Worm (Caenorhabditis elegans) whole organism, L4 larva: ENCODE measurements around the gene cal-4.
A peak's percentile ranks its signal among the peaks of the same experiment; 100 is the strongest.

Source experiments
- D1046.2 ChIP-seq: fragments of 200-800 bp; sonication (Bioruptor generic); IDR thresholded peaks from 2 replicates; pipeline ENCODE4 v1.3.6; 2022; ENCODE audit warnings: missing genetic modification characterization, missing compliant biosample characterization
- F49E8.2 ChIP-seq: sonication (generic microtip); optimal IDR thresholded peaks from 2 replicates; lab custom pipeline; 2016; ENCODE audit warnings: missing compliant biosample characterization, mild to moderate bottlenecking, missing genetic modification characterization, borderline replicate concordance
- T20F7.1 ChIP-seq: fragments of 200-800 bp; sonication (Bioruptor generic); optimal IDR thresholded peaks from 2 replicates; lab custom pipeline; 2018; ENCODE audit warnings: mild to moderate bottlenecking, missing genetic modification characterization, missing compliant biosample characterization
- T26A8.4 ChIP-seq: fragments of 200-800 bp; sonication (Bioruptor generic); IDR thresholded peaks from 2 replicates; pipeline ENCODE4 v1.3.6; 2022; ENCODE audit warnings: missing genetic modification characterization, missing compliant biosample characterization
- Y5F2A.4 ChIP-seq: fragments of 200-800 bp; sonication (Bioruptor generic); optimal IDR thresholded peaks from 2 replicates; lab custom pipeline; 2018; ENCODE audit warnings: mild to moderate bottlenecking, missing genetic modification characterization, missing compliant biosample characterization
- ZK337.2 ChIP-seq: fragments of 200-800 bp; sonication (Bioruptor generic); IDR thresholded peaks from 2 replicates; pipeline ENCODE4 v1.3.6; 2022; ENCODE audit warnings: missing genetic modification reagents, missing genetic modification characterization, missing compliant biosample characterization
- ZK546.5 ChIP-seq, 2 experiments: sonication (generic microtip); optimal IDR thresholded peaks; 2 replicates each; lab custom pipeline; 2017; ENCODE audit warnings: missing biosample characterization in 2 of 2, missing genetic modification characterization in 2 of 2
- aha-1 ChIP-seq: fragments of 150-350 bp; peaks from one replicate; lab custom pipeline; 2014; ENCODE audit warnings: missing biosample characterization, missing genetic modification characterization
- aly-2 ChIP-seq: sonication (generic microtip); optimal IDR thresholded peaks from 2 replicates; lab custom pipeline; 2018; ENCODE audit warnings: missing biosample characterization, missing genetic modification characterization
- ceh-44 ChIP-seq: fragments of 200-800 bp; sonication (Bioruptor generic); IDR thresholded peaks from 2 replicates; pipeline ENCODE4 v1.3.6; 2022; ENCODE audit warnings: missing genetic modification reagents, missing genetic modification characterization, missing compliant biosample characterization
- ceh-62 ChIP-seq: sonication (generic microtip); optimal IDR thresholded peaks from 2 replicates; lab custom pipeline; 2017; ENCODE audit warnings: missing biosample characterization, missing genetic modification characterization
- cey-2 ChIP-seq: sonication (generic microtip); optimal IDR thresholded peaks from 3 replicates; lab custom pipeline; 2017; ENCODE audit warnings: missing genetic modification characterization, mild to moderate bottlenecking, missing compliant biosample characterization, antibody characterized with exemption, borderline replicate concordance; ENCODE audit not compliant: insufficient read depth
- daf-16 ChIP-seq, 3 experiments: sonication (generic microtip); optimal IDR thresholded peaks; 2 replicates each; lab custom pipeline; 2016 to 2017; ENCODE audit warnings: missing genetic modification characterization in 3 of 3, missing genetic modification reagents in 3 of 3, mild to moderate bottlenecking in 2 of 3, missing compliant biosample characterization in 2 of 3, missing biosample characterization in 1 of 3, moderate library complexity in 1 of 3
- daf-19 ChIP-seq: fragments of 200-800 bp; sonication (Bioruptor generic); conservative IDR thresholded peaks from 2 replicates; pipeline ENCODE4 v1.3.6; 2022; ENCODE audit warnings: missing genetic modification characterization, missing compliant biosample characterization
- daf-8 ChIP-seq: fragments of 200-800 bp; sonication (Bioruptor generic); IDR thresholded peaks from 2 replicates; pipeline ENCODE4 v1.3.6; 2022; ENCODE audit warnings: missing genetic modification characterization, missing compliant biosample characterization
- dmd-6 ChIP-seq: fragments of 200-800 bp; sonication (Bioruptor generic); IDR thresholded peaks from 2 replicates; pipeline ENCODE4 v1.3.6; 2022; ENCODE audit warnings: missing genetic modification reagents, missing genetic modification characterization, missing compliant biosample characterization
- dpl-1 ChIP-seq: fragments of 150-350 bp; optimal IDR thresholded peaks from 2 replicates; lab custom pipeline; 2014; ENCODE audit warnings: missing biosample characterization, missing genetic modification reagents, missing genetic modification characterization
- dve-1 ChIP-seq: sonication (generic microtip); optimal IDR thresholded peaks from 2 replicates; lab custom pipeline; 2017; ENCODE audit warnings: antibody characterized with exemption, mild to moderate bottlenecking, missing genetic modification characterization, missing compliant biosample characterization; ENCODE audit not compliant: insufficient read depth
- egl-27 ChIP-seq: sonication (generic microtip); optimal IDR thresholded peaks from 3 replicates; lab custom pipeline; 2017; ENCODE audit warnings: missing biosample characterization, missing genetic modification reagents, missing genetic modification characterization
- egl-43 ChIP-seq: fragments of 200-800 bp; sonication (Bioruptor generic); IDR thresholded peaks from 2 replicates; pipeline ENCODE4 v1.3.6; 2022; ENCODE audit warnings: missing genetic modification reagents, missing genetic modification characterization, missing compliant biosample characterization
- fkh-10 ChIP-seq: fragments of 150-350 bp; optimal IDR thresholded peaks from 2 replicates; lab custom pipeline; 2014; ENCODE audit warnings: missing biosample characterization, missing genetic modification reagents, missing genetic modification characterization
- gei-8 ChIP-seq: fragments of 200-800 bp; sonication (Bioruptor generic); optimal IDR thresholded peaks from 2 replicates; lab custom pipeline; 2018; ENCODE audit warnings: mild to moderate bottlenecking, missing genetic modification characterization, missing compliant biosample characterization
- hif-1 ChIP-seq, 2 experiments: sonication (generic microtip); optimal IDR thresholded peaks; 2 replicates each; lab custom pipeline; 2016 to 2017; ENCODE audit warnings: missing compliant biosample characterization in 2 of 2, missing genetic modification characterization in 2 of 2, missing genetic modification reagents in 2 of 2, missing genotype in 2 of 2, mild to moderate bottlenecking in 1 of 2
- hlh-11 ChIP-seq: fragments of 200-800 bp; sonication (Bioruptor generic); optimal IDR thresholded peaks from 2 replicates; lab custom pipeline; 2018; ENCODE audit warnings: mild to moderate bottlenecking, missing genetic modification characterization, missing compliant biosample characterization
- hlh-30 ChIP-seq: sonication (generic microtip); optimal IDR thresholded peaks from 2 replicates; lab custom pipeline; 2017; ENCODE audit warnings: antibody characterized with exemption, mild to moderate bottlenecking, missing genetic modification characterization, missing compliant biosample characterization; ENCODE audit not compliant: insufficient read depth
- hmg-1.1 ChIP-seq: fragments of 200-800 bp; sonication (Bioruptor generic); IDR thresholded peaks from 2 replicates; pipeline ENCODE4 v1.3.6; 2022; ENCODE audit warnings: missing genetic modification reagents, missing genetic modification characterization, missing compliant biosample characterization
- lim-7 ChIP-seq: fragments of 200-800 bp; sonication (Bioruptor generic); IDR thresholded peaks from 2 replicates; pipeline ENCODE4 v1.3.6; 2022; ENCODE audit warnings: missing genetic modification characterization, missing compliant biosample characterization
- lin-13 ChIP-seq: fragments of 150-350 bp; optimal IDR thresholded peaks from 2 replicates; lab custom pipeline; 2014; ENCODE audit warnings: missing biosample characterization, missing genetic modification reagents, missing genetic modification characterization
- lin-38 ChIP-seq: fragments of 200-800 bp; sonication (Bioruptor generic); IDR thresholded peaks from 2 replicates; pipeline ENCODE4 v1.3.6; 2022; ENCODE audit warnings: missing genetic modification reagents, missing genetic modification characterization, missing compliant biosample characterization
- lsy-2 ChIP-seq, 2 experiments: fragments of 150-350 bp in 1 of 2; sonication (generic microtip) in 1 of 2; optimal IDR thresholded peaks; 2 replicates each; lab custom pipeline; 2014 to 2017; ENCODE audit warnings: missing biosample characterization in 2 of 2, missing genetic modification characterization in 2 of 2
- mdt-29 ChIP-seq: fragments of 200-800 bp; sonication (Bioruptor generic); IDR thresholded peaks from 2 replicates; pipeline ENCODE4 v1.3.6; 2022; ENCODE audit warnings: missing genetic modification reagents, missing genetic modification characterization, missing compliant biosample characterization
- mep-1 ChIP-seq: fragments of 150-350 bp; sonication (generic microtip); optimal IDR thresholded peaks from 3 replicates; lab custom pipeline; 2014; ENCODE audit warnings: missing biosample characterization, missing genetic modification characterization
- mes-2 ChIP-seq: sonication (generic microtip); optimal IDR thresholded peaks from 2 replicates; lab custom pipeline; 2016; ENCODE audit warnings: missing genotype, mild to moderate bottlenecking, missing genetic modification characterization, missing compliant biosample characterization; ENCODE audit not compliant: poor library complexity, severe bottlenecking
- mxl-3 ChIP-seq: fragments of 200-800 bp; sonication (Bioruptor generic); optimal IDR thresholded peaks from 2 replicates; lab custom pipeline; 2018; ENCODE audit warnings: mild to moderate bottlenecking, missing genetic modification characterization, missing compliant biosample characterization
- nhr-102 ChIP-seq: sonication (generic microtip); optimal IDR thresholded peaks from 2 replicates; lab custom pipeline; 2016; ENCODE audit warnings: mild to moderate bottlenecking, missing genetic modification characterization, moderate library complexity, missing compliant biosample characterization
- nhr-11 ChIP-seq: fragments of 150-350 bp; optimal IDR thresholded peaks from 2 replicates; lab custom pipeline; 2014; ENCODE audit warnings: missing biosample characterization, missing genetic modification characterization
- nhr-28 ChIP-seq: fragments of 150-350 bp; optimal IDR thresholded peaks from 2 replicates; lab custom pipeline; 2014; ENCODE audit warnings: missing biosample characterization, missing genetic modification characterization
- nhr-41 ChIP-seq: fragments of 200-800 bp; sonication (Bioruptor generic); IDR thresholded peaks from 2 replicates; pipeline ENCODE4 v1.3.6; 2022; ENCODE audit warnings: missing genetic modification reagents, missing genetic modification characterization, missing compliant biosample characterization
- nhr-48 ChIP-seq: sonication (generic microtip); optimal IDR thresholded peaks from 2 replicates; lab custom pipeline; 2016; ENCODE audit warnings: mild to moderate bottlenecking, missing genetic modification characterization, missing compliant biosample characterization
- nhr-77 ChIP-seq: fragments of 150-350 bp; optimal IDR thresholded peaks from 2 replicates; lab custom pipeline; 2014; ENCODE audit warnings: missing biosample characterization, missing genetic modification characterization
- pha-4 ChIP-seq, 2 experiments: fragments of 150-350 bp in 1 of 2; fragments of 200-800 bp in 1 of 2; sonication (Bioruptor generic) in 1 of 2; IDR thresholded peaks in 1 of 2; optimal IDR thresholded peaks in 1 of 2; 2 replicates each; pipeline versions ENCODE4 v1.3.6 to Lab custom; 2014 to 2022; ENCODE audit warnings: missing genetic modification characterization in 2 of 2, missing genetic modification reagents in 2 of 2, missing biosample characterization in 1 of 2, missing compliant biosample characterization in 1 of 2
- php-3 ChIP-seq: fragments of 200-800 bp; sonication (Bioruptor generic); IDR thresholded peaks from 2 replicates; pipeline ENCODE4 v1.3.6; 2022; ENCODE audit warnings: missing genetic modification reagents, missing genetic modification characterization, missing compliant biosample characterization
- tra-1 ChIP-seq: fragments of 200-800 bp; sonication (Bioruptor generic); IDR thresholded peaks from 2 replicates; pipeline ENCODE4 v1.3.6; 2022; ENCODE audit warnings: missing genetic modification reagents, missing genetic modification characterization, missing compliant biosample characterization
- unc-130 ChIP-seq: sonication (generic microtip); optimal IDR thresholded peaks from 2 replicates; lab custom pipeline; 2016; ENCODE audit warnings: missing genetic modification reagents, missing genetic modification characterization, missing compliant biosample characterization
- unc-39 ChIP-seq: sonication (generic microtip); optimal IDR thresholded peaks from 2 replicates; lab custom pipeline; 2017; ENCODE audit warnings: missing biosample characterization, missing genetic modification characterization
- unc-62 ChIP-seq, 3 experiments: fragments of 150-350 bp in 1 of 3; sonication (generic microtip); optimal IDR thresholded peaks in 2 of 3; peaks in 1 of 3; 1 replicate in 1 of 3; 2 replicates in 2 of 3; lab custom pipeline; 2014 to 2017; ENCODE audit warnings: missing biosample characterization in 3 of 3, missing genetic modification characterization in 3 of 3, missing genetic modification reagents in 3 of 3, missing genotype in 1 of 3
- zip-2 ChIP-seq: fragments of 150-350 bp; optimal IDR thresholded peaks from 2 replicates; lab custom pipeline; 2014; ENCODE audit warnings: missing biosample characterization, missing genetic modification characterization

cal-4 gene

DNA sequence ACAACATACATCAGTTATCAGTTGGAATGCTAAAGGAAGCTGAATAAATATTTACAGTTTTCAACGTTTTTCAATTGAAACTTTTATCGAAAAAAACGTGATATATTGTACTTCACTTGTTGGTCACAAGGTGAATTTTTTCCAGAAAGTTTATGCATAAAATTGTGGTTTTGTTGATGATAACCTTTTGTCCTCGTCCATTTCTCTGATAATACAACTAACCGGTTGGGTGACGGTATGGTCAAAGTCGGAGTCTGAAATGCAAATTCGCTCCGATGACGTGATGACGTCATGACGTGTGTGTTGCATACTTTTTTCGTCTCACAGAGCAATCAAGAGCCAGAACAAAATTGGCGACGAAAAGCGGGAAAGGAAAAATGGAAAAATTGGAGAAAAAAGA is 9.8 kb upstream of the cal-4 start:
- TF ChIP-seq egl-43 (GFP tag; lab: Robert Waterston, UW) (no peak), mep-1 (tag; lab: Kevin White, UChicago) (peak; percentile 48), ZK337.2 (no peak), hmg-1.1 (GFP tag; lab: Robert Waterston, UW) (no peak), dpl-1 (no peak), tra-1 (GFP tag; lab: Robert Waterston, UW) (no peak), dmd-6 (GFP tag; lab: Robert Waterston, UW) (peak; percentile 71), nhr-102 (tag; lab: Kevin White, UChicago) (peak; percentile 61), mes-2 (tag; lab: Kevin White, UChicago) (peak; percentile 8), F49E8.2 (tag; lab: Kevin White, UChicago) (no peak), nhr-77 (tag; lab: Kevin White, UChicago) (peak; percentile 43), cey-2 (tag; lab: Kevin White, UChicago) (no peak), lin-38 (peak; percentile 19; the same call in 1 of the 2 replicates), nhr-41 (GFP tag; lab: Robert Waterston, UW) (no peak), fkh-10 (peak; percentile 37), pha-4 (GFP tag; IDR thresholded peaks at IDR 0.05; lab: Robert Waterston, UW) (peak; percentile 21; the same call in 1 of the 2 replicates), pha-4 (tag; optimal IDR thresholded peaks at IDR 0.05; lab: Kevin White, UChicago) (no peak), daf-16 (GFP tag; optimal IDR thresholded peaks at IDR 0.05; lab: Kevin White, UChicago) (peak in 1 of 2 experiments; percentile 19), daf-16 (tag; optimal IDR thresholded peaks at IDR 0.05; lab: Kevin White, UChicago) (peak; percentile 98), aha-1 (tag; lab: Kevin White, UChicago) (peak; percentile 92), dve-1 (tag; lab: Kevin White, UChicago) (peak; percentile 89), lin-13 (GFP tag; lab: Kevin White, UChicago) (no peak), gei-8 (GFP tag; lab: Kevin White, UChicago) (no peak), hlh-11 (tag; lab: Kevin White, UChicago) (peak; percentile 89), unc-39 (tag; lab: Kevin White, UChicago) (no peak), hlh-30 (tag; lab: Kevin White, UChicago) (peak; percentile 37), unc-62 (GFP tag; optimal IDR thresholded peaks at IDR 0.05 in 1 of 2; lab: Kevin White, UChicago) (peak in 1 of 2 experiments; percentile 83), unc-62 (tag; optimal IDR thresholded peaks at IDR 0.05; lab: Kevin White, UChicago) (no peak), T26A8.4 (GFP tag; lab: Robert Waterston, UW) (peak; percentile 18; the same call in 1 of the 2 replicates), daf-8 (no peak), ceh-62 (no peak), hif-1 (tag; optimal IDR thresholded peaks at IDR 0.05; lab: Kevin White, UChicago) (peak in 1 of 2 experiments; percentile 80), nhr-48 (tag; lab: Kevin White, UChicago) (peak; percentile 74), egl-27 (tag; lab: Kevin White, UChicago) (no peak), mdt-29 (peak; percentile 81), php-3 (GFP tag; lab: Robert Waterston, UW) (peak; percentile 59; the same call in 1 of the 2 replicates), T20F7.1 (GFP tag; lab: Kevin White, UChicago) (peak; percentile 18), mxl-3 (peak; percentile 32), Y5F2A.4 (GFP tag; lab: Kevin White, UChicago) (no peak), daf-19 (no peak), nhr-28 (tag; lab: Kevin White, UChicago) (peak; percentile 51)
- TF ChIP-seq, all 104 proteins: peak for 22

ce11 chrIV:10512752-10513151 is 8.5 kb upstream of the cal-4 start:
- TF ChIP-seq zip-2 (tag; lab: Kevin White, UChicago), result no peak
- peak; percentile 79 for TF ChIP-seq aha-1 (tag; lab: Kevin White, UChicago)
- no peak for TF ChIP-seq tra-1 (GFP tag; lab: Robert Waterston, UW)
- no peak for TF ChIP-seq aly-2 (tag; lab: Kevin White, UChicago)
- TF ChIP-seq unc-130 (GFP tag; lab: Kevin White, UChicago), result no peak
- peak; percentile 66 for TF ChIP-seq nhr-11 (tag; lab: Kevin White, UChicago)
- no peak for TF ChIP-seq dmd-6 (GFP tag; lab: Robert Waterston, UW)
- no peak for TF ChIP-seq lim-7 (GFP tag; lab: Robert Waterston, UW)
- no peak for TF ChIP-seq ceh-62
- TF ChIP-seq hlh-11 (tag; lab: Kevin White, UChicago), result peak; percentile 0
- peak in 1 of 2 experiments; percentile 6 for TF ChIP-seq lsy-2 (tag; optimal IDR thresholded peaks at IDR 0.05; lab: Kevin White, UChicago)
- TF ChIP-seq ceh-44 (GFP tag; lab: Robert Waterston, UW), result no peak
- no peak for TF ChIP-seq unc-39 (tag; lab: Kevin White, UChicago)
- TF ChIP-seq ZK546.5 (tag; optimal IDR thresholded peaks at IDR 0.05; lab: Kevin White, UChicago), result no peak
- TF ChIP-seq D1046.2, result no peak
- TF ChIP-seq hlh-30 (tag; lab: Kevin White, UChicago), result peak; percentile 80
- TF ChIP-seq daf-16 (GFP tag; optimal IDR thresholded peaks at IDR 0.05; lab: Kevin White, UChicago), result peak in 1 of 2 experiments; percentile 59
- TF ChIP-seq daf-16 (tag; optimal IDR thresholded peaks at IDR 0.05; lab: Kevin White, UChicago), result peak; percentile 20
- no peak for TF ChIP-seq nhr-102 (tag; lab: Kevin White, UChicago)
